Worm (Caenorhabditis elegans): ENCODE measurements around the gene frpr-18.

DNA sequence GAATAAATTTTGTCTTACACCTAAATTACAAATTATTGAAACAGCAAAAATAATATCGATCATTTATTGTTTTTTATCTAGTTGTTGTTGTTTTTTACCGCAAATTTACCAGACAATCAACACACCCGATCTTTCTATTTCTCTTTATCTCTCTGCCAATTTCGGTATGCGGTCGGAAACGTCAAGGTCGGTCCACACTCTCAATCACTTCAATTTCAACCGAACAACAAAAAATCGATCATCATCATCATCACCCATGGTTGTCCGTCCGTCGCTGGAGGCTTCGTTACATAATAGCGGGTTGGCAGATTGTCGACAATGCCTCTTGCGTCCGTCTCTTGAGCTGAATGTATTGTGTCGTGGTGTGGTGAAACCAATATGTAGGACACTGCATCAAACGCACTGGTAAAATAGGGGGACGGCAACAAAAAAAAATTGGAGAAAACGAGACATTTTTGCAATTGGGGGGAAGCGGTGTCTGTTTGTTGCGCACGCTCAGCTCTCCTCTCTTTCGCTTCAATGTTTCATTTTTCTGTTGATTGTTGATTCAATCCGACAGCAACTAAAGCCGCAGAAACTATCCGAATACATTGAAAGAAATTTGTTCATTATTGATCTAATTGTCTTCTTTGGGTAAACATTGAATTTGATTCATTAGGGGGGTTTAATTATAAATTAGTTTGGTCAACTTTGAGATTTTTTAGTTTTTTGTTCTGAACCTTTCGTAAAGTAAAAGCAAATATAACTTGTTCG lies 6.8 kb downstream of the frpr-18 start:
- TF ChIP-seq ceh-13 (GFP tag; optimal IDR thresholded peaks at IDR 0.05) (no peak), ceh-36 (tag; optimal IDR thresholded peaks at IDR 0.05) (no peak), B0310.2 (tag; optimal IDR thresholded peaks at IDR 0.05) (no peak), hnd-1 (tag; optimal IDR thresholded peaks at IDR 0.05) (no peak), ama-1 (optimal IDR thresholded peaks at IDR 0.05) (no peak), tbx-11 (GFP tag; IDR thresholded peaks at IDR 0.05) (no peak), hmg-4 (GFP tag; optimal IDR thresholded peaks at IDR 0.05) (peak; percentile 18), aly-1 (tag; optimal IDR thresholded peaks at IDR 0.05) (no peak), hmbx-1 (tag; optimal IDR thresholded peaks at IDR 0.05) (no peak)
